Fruit fly (Drosophila melanogaster) whole organism, wandering third instar larva: ENCODE data around the gene Rrp46.

Experiments used
- Abd-B ChIP-seq: fragments of >200 bp; optimal IDR thresholded peaks from 2 replicates; lab custom pipeline; 2017; ENCODE audit warnings: missing biosample characterization, missing genetic modification characterization
- CG32264 ChIP-seq: fragments of 200-800 bp; sonication (Bioruptor generic); optimal IDR thresholded peaks from 2 replicates; lab custom pipeline; 2016; ENCODE audit warnings: missing biosample characterization, missing genetic modification characterization
- CG9705 ChIP-seq: fragments of 200-800 bp; sonication (Bioruptor generic); optimal IDR thresholded peaks from 2 replicates; lab custom pipeline; 2018; ENCODE audit warnings: missing biosample characterization, mild to moderate bottlenecking, missing genetic modification characterization
- CrebA ChIP-seq: fragments of 200-800 bp; sonication (Bioruptor generic); optimal IDR thresholded peaks from 2 replicates; lab custom pipeline; 2016; ENCODE audit warnings: missing biosample characterization, mild to moderate bottlenecking, missing genetic modification characterization, borderline replicate concordance
- Dfd ChIP-seq: fragments of >200 bp; optimal IDR thresholded peaks from 2 replicates; lab custom pipeline; 2017; ENCODE audit warnings: missing biosample characterization, missing genetic modification characterization
- Dif ChIP-seq: fragments of 200-275, 200-300 bp; sonication (Bioruptor generic); optimal IDR thresholded peaks from 2 replicates; lab custom pipeline; 2018; ENCODE audit warnings: missing biosample characterization, missing genetic modification characterization; ENCODE audit not compliant: partially characterized antibody
- GATAd ChIP-seq: sonication (Bioruptor generic); optimal IDR thresholded peaks from 2 replicates; lab custom pipeline; 2016; ENCODE audit warnings: missing biosample characterization, missing genetic modification characterization
- HLH106 ChIP-seq: fragments of 200-800 bp; optimal IDR thresholded peaks from 3 replicates; lab custom pipeline; 2019; ENCODE audit warnings: missing biosample characterization, mild to moderate bottlenecking, missing genetic modification characterization, moderate library complexity
- Hnf4 ChIP-seq: fragments of 200-800 bp; sonication (Bioruptor generic); optimal IDR thresholded peaks from 2 replicates; lab custom pipeline; 2016; ENCODE audit warnings: missing biosample characterization, mild to moderate bottlenecking, missing genetic modification characterization
- Hr78 ChIP-seq: fragments of >200 bp; optimal IDR thresholded peaks from 2 replicates; lab custom pipeline; 2017; ENCODE audit warnings: missing biosample characterization, missing genetic modification characterization
- Hr83 ChIP-seq: fragments of 200-300 bp; sonication (Bioruptor generic); optimal IDR thresholded peaks from 2 replicates; lab custom pipeline; 2016; ENCODE audit warnings: missing biosample characterization, mild to moderate bottlenecking, missing genetic modification characterization, moderate library complexity; ENCODE audit not compliant: poor library complexity, severe bottlenecking
- Jra ChIP-seq: sonication (Bioruptor generic); optimal IDR thresholded peaks from 2 replicates; lab custom pipeline; 2016; ENCODE audit warnings: missing biosample characterization, missing genetic modification characterization
- Mio ChIP-seq: sonication (Bioruptor generic); optimal IDR thresholded peaks from 2 replicates; lab custom pipeline; 2016; ENCODE audit warnings: missing biosample characterization, missing genetic modification characterization
- Myc ChIP-seq: fragments of >200 bp; optimal IDR thresholded peaks from 2 replicates; lab custom pipeline; 2017
- N ChIP-seq: fragments of >200 bp; optimal IDR thresholded peaks from 2 replicates; lab custom pipeline; 2018; ENCODE audit warnings: missing biosample characterization, missing external identifiers, missing genetic modification characterization
- OdsH ChIP-seq: fragments of 200-800 bp; sonication (Bioruptor generic); optimal IDR thresholded peaks from 2 replicates; lab custom pipeline; 2016; ENCODE audit warnings: missing biosample characterization, mild to moderate bottlenecking, missing genetic modification characterization
- Rel ChIP-seq, 2 experiments: fragments of 200-800 bp; sonication (Bioruptor generic) in 1 of 2; optimal IDR thresholded peaks; 2 replicates in 1 of 2; 3 replicates in 1 of 2; lab custom pipeline; 2016 to 2019; ENCODE audit warnings: mild to moderate bottlenecking in 2 of 2, missing biosample characterization in 2 of 2, missing genetic modification characterization in 2 of 2, moderate library complexity in 1 of 2
- Sp1 ChIP-seq: fragments of 200-800 bp; sonication (Bioruptor generic); optimal IDR thresholded peaks from 3 replicates; lab custom pipeline; 2019; ENCODE audit warnings: missing biosample characterization, mild to moderate bottlenecking, missing genetic modification characterization, moderate library complexity
- Vsx2 ChIP-seq: fragments of 200-300, 225-300 bp; sonication (Bioruptor generic); optimal IDR thresholded peaks from 2 replicates; lab custom pipeline; 2018; ENCODE audit warnings: missing biosample characterization, missing genetic modification characterization; ENCODE audit not compliant: partially characterized antibody
- br ChIP-seq: fragments of 200-800 bp; sonication (Bioruptor generic); optimal IDR thresholded peaks from 2 replicates; lab custom pipeline; 2016; ENCODE audit warnings: missing biosample characterization, missing genetic modification characterization
- brk ChIP-seq: fragments of 200-800 bp; sonication (Bioruptor generic); optimal IDR thresholded peaks from 2 replicates; lab custom pipeline; 2016; ENCODE audit warnings: missing biosample characterization, mild to moderate bottlenecking, missing genetic modification characterization
- dl ChIP-seq, 2 experiments: fragments of 175-275, 200-275 bp in 1 of 2; fragments of 200-275 bp in 1 of 2; sonication (Bioruptor generic); optimal IDR thresholded peaks; lab custom pipeline; 2018; ENCODE audit warnings: mild to moderate bottlenecking in 2 of 2, missing biosample characterization in 2 of 2, missing genetic modification characterization in 2 of 2, moderate library complexity in 2 of 2; ENCODE audit not compliant: partially characterized antibody in 2 of 2, insufficient read depth in 1 of 2
- dmrt93B ChIP-seq: fragments of 200-800 bp; sonication (Bioruptor generic); optimal IDR thresholded peaks from 2 replicates; lab custom pipeline; 2018; ENCODE audit warnings: missing biosample characterization, mild to moderate bottlenecking, missing genetic modification characterization
- dsf ChIP-seq: sonication (Bioruptor generic); optimal IDR thresholded peaks from 2 replicates; lab custom pipeline; 2016; ENCODE audit warnings: missing biosample characterization, missing genetic modification characterization, borderline replicate concordance
- ey ChIP-seq: fragments of 200-800 bp; sonication (Bioruptor generic); optimal IDR thresholded peaks from 2 replicates; lab custom pipeline; 2016; ENCODE audit warnings: missing biosample characterization, missing genetic modification characterization
- foxo ChIP-seq, 2 experiments: fragments of 200-800 bp; sonication (Bioruptor generic); optimal IDR thresholded peaks; 2 replicates in 1 of 2; 3 replicates in 1 of 2; lab custom pipeline; 2016 to 2017; ENCODE audit warnings: missing biosample characterization in 2 of 2, missing genetic modification characterization in 2 of 2
- fru ChIP-seq: fragments of 200-800 bp; sonication (Bioruptor generic); optimal IDR thresholded peaks from 3 replicates; lab custom pipeline; 2016; ENCODE audit warnings: missing biosample characterization, mild to moderate bottlenecking, missing genetic modification characterization
- h ChIP-seq: fragments of 200-800 bp; sonication (Bioruptor generic); optimal IDR thresholded peaks from 3 replicates; lab custom pipeline; 2016; ENCODE audit warnings: missing biosample characterization, mild to moderate bottlenecking, missing genetic modification characterization
- jim ChIP-seq: fragments of 175-275, 200-325 bp; sonication (Bioruptor generic); optimal IDR thresholded peaks from 2 replicates; lab custom pipeline; 2016; ENCODE audit warnings: missing biosample characterization, mild to moderate bottlenecking, missing genetic modification characterization
- lola ChIP-seq: fragments of >200 bp; optimal IDR thresholded peaks from 2 replicates; lab custom pipeline; 2017; ENCODE audit warnings: missing biosample characterization, missing genetic modification characterization
- pan ChIP-seq: fragments of >200 bp; optimal IDR thresholded peaks from 2 replicates; lab custom pipeline; 2017
- psq ChIP-seq: fragments of 200-800 bp; sonication (Bioruptor generic); optimal IDR thresholded peaks from 3 replicates; lab custom pipeline; 2017; ENCODE audit warnings: missing biosample characterization, mild to moderate bottlenecking, missing genetic modification characterization, moderate library complexity
- rgr ChIP-seq: fragments of 200-800 bp; sonication (Bioruptor generic); optimal IDR thresholded peaks from 3 replicates; lab custom pipeline; 2016; ENCODE audit warnings: missing biosample characterization, mild to moderate bottlenecking, missing genetic modification characterization
- sage ChIP-seq: fragments of 200-800 bp; sonication (Bioruptor generic); optimal IDR thresholded peaks from 2 replicates; lab custom pipeline; 2016; ENCODE audit warnings: missing biosample characterization, mild to moderate bottlenecking, missing genetic modification characterization
- sv ChIP-seq: fragments of 200-800 bp; sonication (Bioruptor generic); optimal IDR thresholded peaks from 3 replicates; lab custom pipeline; 2016; ENCODE audit warnings: missing biosample characterization, missing genetic modification characterization
- tai ChIP-seq: sonication (Bioruptor generic); optimal IDR thresholded peaks from 2 replicates; lab custom pipeline; 2016; ENCODE audit warnings: missing biosample characterization, missing genetic modification characterization
- usp ChIP-seq: fragments of >200 bp; optimal IDR thresholded peaks from 2 replicates; lab custom pipeline; 2017; ENCODE audit warnings: missing biosample characterization, missing genetic modification characterization
- woc ChIP-seq: sonication (Bioruptor generic); optimal IDR thresholded peaks from 2 replicates; lab custom pipeline; 2016; ENCODE audit warnings: missing biosample characterization, mild to moderate bottlenecking, missing genetic modification characterization

The Rrp46 gene

dm6 chr3R:10415923-10416322 lies 2.8 kb downstream of the Rrp46 start, which contains the start of gene CG6345:
TSS of gene CG6345 (minus strand) at chr3R:10416046.
- no peak for TF ChIP-seq woc (GFP tag; lab: Kevin White, UChicago)
- no peak for TF ChIP-seq GATAd (GFP tag; lab: Kevin White, UChicago)
- no peak for TF ChIP-seq brk (GFP tag; lab: Kevin White, UChicago)
- TF ChIP-seq Hr83 (GFP tag; lab: Kevin White, UChicago): peak; percentile 75
- TF ChIP-seq foxo (GFP tag; optimal IDR thresholded peaks at IDR 0.05; lab: Kevin White, UChicago): peak in 1 of 2 experiments; percentile 73
- no peak for TF ChIP-seq Dif (GFP tag; lab: Kevin White, UChicago)
- peak; percentile 65 for TF ChIP-seq rgr
- TF ChIP-seq tai: no peak
- peak; percentile 54 for TF ChIP-seq br (GFP tag; lab: Kevin White, UChicago)
- TF ChIP-seq sv: peak; percentile 61
- TF ChIP-seq Mio: no peak
- TF ChIP-seq Myc (lab: Kevin White, UChicago): no peak
- no peak for TF ChIP-seq Abd-B (GFP tag; lab: Kevin White, UChicago)
- TF ChIP-seq usp (GFP tag; lab: Kevin White, UChicago): no peak
- TF ChIP-seq Hr78 (GFP tag; lab: Kevin White, UChicago): no peak
- TF ChIP-seq HLH106 (tag; lab: Kevin White, UChicago): peak; percentile 53
- no peak for TF ChIP-seq dsf (GFP tag; lab: Kevin White, UChicago)
- TF ChIP-seq dl (GFP tag; optimal IDR thresholded peaks at IDR 0.05; lab: Kevin White, UChicago; ENCODE audit: insufficient read depth in 1 of 2, partially characterized antibody in 2 of 2): no peak
- TF ChIP-seq h (GFP tag; lab: Kevin White, UChicago): peak; percentile 69
- TF ChIP-seq Vsx2 (GFP tag; lab: Kevin White, UChicago): no peak
- no peak for TF ChIP-seq dmrt93B (GFP tag; lab: Kevin White, UChicago)
- peak; percentile 68 for TF ChIP-seq OdsH (GFP tag; lab: Kevin White, UChicago)
- no peak for TF ChIP-seq jim (GFP tag; lab: Kevin White, UChicago)
- peak; percentile 63 for TF ChIP-seq fru (GFP tag; lab: Kevin White, UChicago)
- no peak for TF ChIP-seq CG32264 (GFP tag; lab: Kevin White, UChicago)
- no peak for TF ChIP-seq lola (GFP tag; lab: Kevin White, UChicago)
- no peak for TF ChIP-seq pan (lab: Kevin White, UChicago)
- TF ChIP-seq N (GFP tag; lab: Kevin White, UChicago): no peak
- TF ChIP-seq sage (GFP tag; lab: Kevin White, UChicago): no peak
- TF ChIP-seq psq (GFP tag; lab: Kevin White, UChicago): peak; percentile 28
- peak; percentile 37 for TF ChIP-seq CG9705
- peak; percentile 49 for TF ChIP-seq Sp1 (GFP tag; lab: Kevin White, UChicago)
- TF ChIP-seq ey (GFP tag; lab: Kevin White, UChicago): peak; percentile 22
- TF ChIP-seq Rel (GFP tag; optimal IDR thresholded peaks at IDR 0.05; lab: Kevin White, UChicago): no peak
- TF ChIP-seq Rel (tag; optimal IDR thresholded peaks at IDR 0.05; lab: Kevin White, UChicago): no peak
- TF ChIP-seq Hnf4 (GFP tag; lab: Kevin White, UChicago): no peak
- TF ChIP-seq CrebA: no peak
- TF ChIP-seq Dfd (GFP tag; lab: Kevin White, UChicago): no peak
- TF ChIP-seq Jra (GFP tag; lab: Kevin White, UChicago): no peak

DNA sequence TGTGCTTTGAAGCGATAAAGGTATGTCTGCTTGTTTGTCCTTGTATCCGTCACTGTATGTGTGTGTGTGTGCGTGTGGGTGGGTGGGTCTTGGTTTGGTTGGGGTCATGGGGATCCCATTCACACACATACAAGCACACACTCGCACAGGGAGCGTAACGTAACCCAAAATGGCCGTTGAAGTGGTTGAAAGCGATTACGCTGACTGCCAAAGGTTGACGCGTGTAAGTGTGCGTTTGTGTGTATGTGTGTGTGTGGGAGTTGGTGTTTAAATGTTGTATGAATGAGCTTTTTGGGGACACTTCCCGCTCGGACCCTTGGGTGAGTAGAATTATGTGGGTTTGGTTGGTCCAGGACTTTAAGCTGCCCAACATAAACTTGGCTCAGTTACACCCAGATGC lies 8.1 kb downstream of the Rrp46 start:
- TF ChIP-seq Dfd (GFP tag; lab: Kevin White, UChicago) (peak; percentile 66), ey (GFP tag; lab: Kevin White, UChicago) (no peak)

DNA sequence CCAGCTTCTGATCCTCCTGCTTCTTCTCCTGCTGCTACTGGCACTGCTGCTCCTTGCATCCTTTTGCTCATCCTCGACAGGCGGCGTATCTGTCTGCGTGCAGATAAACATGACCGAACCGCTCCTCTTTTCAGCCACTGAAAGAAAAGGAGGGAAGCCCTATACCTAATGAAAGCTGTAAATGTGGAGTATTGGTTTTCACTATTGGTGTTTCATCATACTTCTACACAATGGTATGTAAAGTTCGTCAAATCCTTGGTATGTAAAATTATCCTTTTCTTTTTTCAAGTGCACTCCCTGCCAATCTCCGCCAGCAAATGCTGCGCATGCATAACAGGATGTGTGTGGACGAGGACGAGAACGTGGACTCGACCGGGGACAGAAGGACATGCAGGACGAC lies 15.2 kb downstream of the Rrp46 start, which contains the start of gene CG46270:
Gene CG46270 (minus strand): TSS at position 101 of the 400 bp plus-strand sequence.
- no peak for TF ChIP-seq Abd-B (GFP tag; lab: Kevin White, UChicago)
- no peak for TF ChIP-seq CrebA
- no peak for TF ChIP-seq rgr
- TF ChIP-seq dl (GFP tag; optimal IDR thresholded peaks at IDR 0.05; lab: Kevin White, UChicago; ENCODE audit: insufficient read depth in 1 of 2, partially characterized antibody in 2 of 2): no peak
- TF ChIP-seq dsf (GFP tag; lab: Kevin White, UChicago): no peak
- no peak for TF ChIP-seq GATAd (GFP tag; lab: Kevin White, UChicago)
- TF ChIP-seq HLH106 (tag; lab: Kevin White, UChicago): no peak
- no peak for TF ChIP-seq CG32264 (GFP tag; lab: Kevin White, UChicago)
- no peak for TF ChIP-seq Myc (lab: Kevin White, UChicago)
- no peak for TF ChIP-seq ey (GFP tag; lab: Kevin White, UChicago)
- no peak for TF ChIP-seq br (GFP tag; lab: Kevin White, UChicago)
- TF ChIP-seq Hnf4 (GFP tag; lab: Kevin White, UChicago): no peak
- TF ChIP-seq usp (GFP tag; lab: Kevin White, UChicago): no peak
- no peak for TF ChIP-seq psq (GFP tag; lab: Kevin White, UChicago)
